Worm (Caenorhabditis elegans) whole organism, mixed stage, embryonic: ENCODE results near the gene C52E4.7.
A peak's percentile ranks its signal among the peaks of the same experiment; 100 is the strongest.
"Not testable (repeated sequence)": the region's sequence is repeated elsewhere in the genome, so short reads cannot be mapped to it uniquely, and the experiment has no call there.

ENCODE experiments used
- M03D4.4 ChIP-seq: sonication (generic microtip); optimal IDR thresholded peaks from 2 replicates; lab custom pipeline; 2017; ENCODE audit warnings: mild to moderate bottlenecking, missing genetic modification characterization, missing compliant biosample characterization
- bed-3 ChIP-seq: fragments of 200-800 bp; sonication (Bioruptor generic); optimal IDR thresholded peaks from 3 replicates; lab custom pipeline; 2018; ENCODE audit warnings: mild to moderate bottlenecking, missing genetic modification characterization, moderate library complexity, missing compliant biosample characterization
- blmp-1 ChIP-seq: fragments of 150-350 bp; optimal IDR thresholded peaks from 2 replicates; lab custom pipeline; 2014; ENCODE audit warnings: missing biosample characterization, missing genetic modification characterization
- ceh-39 ChIP-seq: fragments of 150-350 bp; optimal IDR thresholded peaks from 2 replicates; lab custom pipeline; 2014; ENCODE audit warnings: missing biosample characterization, missing genetic modification characterization
- ceh-43 ChIP-seq: fragments of 200-800 bp; sonication (Bioruptor generic); optimal IDR thresholded peaks from 2 replicates; lab custom pipeline; 2018; ENCODE audit warnings: mild to moderate bottlenecking, missing genetic modification characterization, moderate library complexity, missing compliant biosample characterization
- ceh-83 ChIP-seq: fragments of 200-800 bp; sonication (Bioruptor generic); optimal IDR thresholded peaks from 2 replicates; lab custom pipeline; 2018; ENCODE audit warnings: mild to moderate bottlenecking, missing genetic modification characterization, missing compliant biosample characterization
- ces-1 ChIP-seq: fragments of 150-350 bp; optimal IDR thresholded peaks from 2 replicates; lab custom pipeline; 2014; ENCODE audit warnings: missing biosample characterization, missing genetic modification reagents, missing genetic modification characterization
- cnd-1 ChIP-seq: fragments of 200-800 bp; sonication (Bioruptor generic); optimal IDR thresholded peaks from 2 replicates; lab custom pipeline; 2018; ENCODE audit warnings: mild to moderate bottlenecking, missing genetic modification characterization, missing compliant biosample characterization
- drap-1 ChIP-seq: fragments of 200-800 bp; sonication (Bioruptor generic); optimal IDR thresholded peaks from 3 replicates; lab custom pipeline; 2018; ENCODE audit warnings: mild to moderate bottlenecking, missing genetic modification characterization, missing compliant biosample characterization
- elt-1 ChIP-seq: sonication (generic microtip); optimal IDR thresholded peaks from 2 replicates; lab custom pipeline; 2017; ENCODE audit warnings: missing genetic modification characterization, mild to moderate bottlenecking, missing compliant biosample characterization, antibody characterized with exemption, moderate library complexity, borderline replicate concordance; ENCODE audit not compliant: insufficient read depth
- elt-3 ChIP-seq: fragments of 150-350 bp; optimal IDR thresholded peaks from 2 replicates; lab custom pipeline; 2014; ENCODE audit warnings: missing biosample characterization, missing genetic modification characterization
- flh-1 ChIP-seq: fragments of 200-800 bp; sonication (Bioruptor generic); optimal IDR thresholded peaks from 2 replicates; lab custom pipeline; 2018; ENCODE audit warnings: mild to moderate bottlenecking, missing genetic modification characterization, moderate library complexity, missing compliant biosample characterization
- ham-2 ChIP-seq: fragments of 200-800 bp; sonication (Bioruptor generic); optimal IDR thresholded peaks from 2 replicates; lab custom pipeline; 2018; ENCODE audit warnings: mild to moderate bottlenecking, missing genetic modification characterization, missing compliant biosample characterization
- lin-13 ChIP-seq: fragments of 150-350 bp; optimal IDR thresholded peaks from 2 replicates; lab custom pipeline; 2014; ENCODE audit warnings: missing biosample characterization, missing genetic modification characterization
- lin-32 ChIP-seq: fragments of 200-800 bp; sonication (Bioruptor generic); optimal IDR thresholded peaks from 2 replicates; lab custom pipeline; 2018; ENCODE audit warnings: mild to moderate bottlenecking, missing genetic modification characterization, missing compliant biosample characterization
- lsy-2 ChIP-seq: fragments of 150-350 bp; optimal IDR thresholded peaks from 2 replicates; lab custom pipeline; 2014; ENCODE audit warnings: missing biosample characterization, missing genetic modification characterization
- mab-5 ChIP-seq: fragments of 150-350 bp; optimal IDR thresholded peaks from 2 replicates; lab custom pipeline; 2014; ENCODE audit warnings: missing biosample characterization, missing genetic modification characterization
- mep-1 ChIP-seq: fragments of 150-350 bp; optimal IDR thresholded peaks from 2 replicates; lab custom pipeline; 2017; ENCODE audit warnings: missing biosample characterization, missing genetic modification reagents, missing genetic modification characterization, inconsistent platforms
- mls-2 ChIP-seq: sonication (generic microtip); optimal IDR thresholded peaks from 2 replicates; lab custom pipeline; 2016; ENCODE audit warnings: mild to moderate bottlenecking, missing genetic modification characterization, moderate library complexity, missing compliant biosample characterization
- nhr-2 ChIP-seq: fragments of 150-350 bp; optimal IDR thresholded peaks from 2 replicates; lab custom pipeline; 2014; ENCODE audit warnings: missing biosample characterization, missing genetic modification characterization
- nhr-28 ChIP-seq: fragments of 150-350 bp; optimal IDR thresholded peaks from 2 replicates; lab custom pipeline; 2014; ENCODE audit warnings: missing biosample characterization, missing genetic modification characterization
- pha-4 ChIP-seq: fragments of 150-350 bp; optimal IDR thresholded peaks from 2 replicates; lab custom pipeline; 2018; ENCODE audit warnings: missing biosample characterization, missing genetic modification reagents, missing genetic modification characterization
- sem-2 ChIP-seq: fragments of 200-800 bp; sonication (Bioruptor generic); optimal IDR thresholded peaks from 2 replicates; lab custom pipeline; 2018; ENCODE audit warnings: mild to moderate bottlenecking, missing genetic modification characterization, missing compliant biosample characterization
- sptf-1 ChIP-seq: sonication (generic microtip); optimal IDR thresholded peaks from 2 replicates; lab custom pipeline; 2017; ENCODE audit warnings: mild to moderate bottlenecking, missing genetic modification characterization, moderate library complexity, missing compliant biosample characterization
- tbx-8 ChIP-seq: fragments of 200-800 bp; sonication (Bioruptor generic); optimal IDR thresholded peaks from 2 replicates; lab custom pipeline; 2018; ENCODE audit warnings: mild to moderate bottlenecking, missing genetic modification characterization, moderate library complexity, missing compliant biosample characterization
- unc-39 ChIP-seq: fragments of 150-350 bp; optimal IDR thresholded peaks from 2 replicates; lab custom pipeline; 2014; ENCODE audit warnings: missing biosample characterization, missing genetic modification characterization
- unc-62 ChIP-seq: fragments of 150-350 bp; optimal IDR thresholded peaks from 2 replicates; lab custom pipeline; 2014; ENCODE audit warnings: missing biosample characterization, missing genetic modification reagents, missing genetic modification characterization
- zip-8 ChIP-seq: fragments of 150-350 bp; optimal IDR thresholded peaks from 2 replicates; lab custom pipeline; 2014; ENCODE audit warnings: missing biosample characterization, missing genetic modification characterization
- ztf-11 ChIP-seq: fragments of 150-350 bp; optimal IDR thresholded peaks from 2 replicates; lab custom pipeline; 2014; ENCODE audit warnings: missing biosample characterization, missing genetic modification characterization

C52E4.7 gene

DNA sequence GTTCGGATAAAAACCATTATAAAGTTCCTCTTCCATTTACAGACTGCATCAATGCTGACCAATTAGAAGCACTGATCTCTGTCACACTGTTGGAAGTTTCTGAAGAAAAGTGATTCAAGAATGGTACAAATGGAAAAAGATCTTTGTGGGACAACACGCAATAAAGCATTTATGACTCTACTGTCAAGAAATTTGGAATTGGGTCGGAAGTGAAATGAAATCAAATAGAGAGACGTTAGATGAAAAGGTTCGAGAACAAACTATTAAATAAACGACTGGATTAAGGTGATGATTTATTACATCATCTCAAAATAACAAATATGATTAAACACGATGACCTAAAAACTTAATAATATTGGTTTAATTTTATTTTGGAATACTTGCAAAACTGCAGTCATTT lies 12.4 kb downstream of the C52E4.7 start, which contains the start of gene F57F5.3:
F57F5.3 (minus strand) TSS at position 101 of the 400 bp plus-strand sequence.
- no peak for TF ChIP-seq unc-39
- no peak for TF ChIP-seq ztf-11 (tag; lab: Kevin White, UChicago)
- no peak for TF ChIP-seq unc-62 (GFP tag; lab: Kevin White, UChicago)
- TF ChIP-seq ceh-43 (GFP tag; lab: Kevin White, UChicago): no peak
- no peak for TF ChIP-seq tbx-8
- TF ChIP-seq sptf-1 (tag; lab: Kevin White, UChicago): no peak
- TF ChIP-seq mls-2 (tag; lab: Kevin White, UChicago): no peak
- TF ChIP-seq ceh-39 (tag; lab: Kevin White, UChicago): no peak
- no peak for TF ChIP-seq zip-8
- no peak for TF ChIP-seq lin-13 (tag; lab: Kevin White, UChicago)
- no peak for TF ChIP-seq cnd-1
- TF ChIP-seq pha-4 (tag; lab: Kevin White, UChicago): no peak
- no peak for TF ChIP-seq blmp-1 (tag; lab: Kevin White, UChicago)
- TF ChIP-seq mab-5 (tag; lab: Kevin White, UChicago): no peak
- TF ChIP-seq bed-3 (GFP tag; lab: Kevin White, UChicago): no peak
- TF ChIP-seq nhr-2 (tag; lab: Kevin White, UChicago): no peak
- TF ChIP-seq lsy-2: no peak
- TF ChIP-seq nhr-28: no peak
- no peak for TF ChIP-seq flh-1 (GFP tag; lab: Kevin White, UChicago)
- TF ChIP-seq lin-32 (GFP tag; lab: Kevin White, UChicago): no peak
- TF ChIP-seq, all 35 proteins: peak for 0

DNA sequence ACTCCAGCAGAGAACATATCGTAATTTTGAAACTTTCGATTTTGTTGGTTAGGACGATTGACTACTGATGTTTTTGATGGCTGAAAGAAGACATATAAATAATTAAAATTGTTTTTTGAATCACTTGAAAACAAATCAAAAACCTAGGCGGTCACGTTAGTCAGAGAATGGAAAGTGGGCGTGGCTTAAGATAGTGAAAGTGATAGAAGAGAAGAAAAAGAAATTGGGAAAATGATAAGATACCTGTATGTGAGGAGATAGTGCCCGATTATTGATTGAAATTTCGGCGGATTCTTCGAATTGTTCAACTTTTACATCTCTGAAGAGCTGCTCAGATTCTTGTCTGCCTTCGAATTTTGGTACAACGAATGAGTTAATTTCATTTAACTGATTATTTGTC lies 17.6 kb downstream of the C52E4.7 start:
- TF ChIP-seq nhr-2 (tag; lab: Kevin White, UChicago): no peak
- TF ChIP-seq lsy-2: no peak
- TF ChIP-seq sem-2 (GFP tag; lab: Kevin White, UChicago): no peak
- no peak for TF ChIP-seq ztf-11 (tag; lab: Kevin White, UChicago)
- peak; percentile 36 for TF ChIP-seq blmp-1 (tag; lab: Kevin White, UChicago)
- TF ChIP-seq unc-62 (GFP tag; lab: Kevin White, UChicago): no peak

DNA sequence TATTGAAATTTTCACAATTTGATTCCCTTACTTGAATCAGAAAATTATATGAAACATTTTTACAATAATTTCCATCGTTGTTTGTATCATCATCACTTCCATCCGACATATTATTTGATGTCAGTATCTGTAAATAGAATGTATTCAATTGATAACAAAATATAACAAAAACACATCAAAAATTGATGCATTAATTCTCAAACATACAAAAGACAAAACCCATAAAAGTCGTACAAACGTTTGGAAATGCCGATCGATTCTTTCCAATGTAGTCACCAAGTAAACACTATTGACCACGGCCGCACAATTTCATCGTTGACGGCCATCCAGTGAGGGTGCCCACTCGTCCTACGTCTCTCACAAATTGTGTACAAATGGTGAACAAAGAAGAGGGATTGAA lies 19.2 kb downstream of the C52E4.7 start, which contains the start of gene add-2:
add-2 (minus strand) TSS at position 109 of the 400 bp plus-strand sequence.
- TF ChIP-seq nhr-2 (tag; lab: Kevin White, UChicago): no peak
- no peak for TF ChIP-seq elt-3 (tag; lab: Kevin White, UChicago)

DNA sequence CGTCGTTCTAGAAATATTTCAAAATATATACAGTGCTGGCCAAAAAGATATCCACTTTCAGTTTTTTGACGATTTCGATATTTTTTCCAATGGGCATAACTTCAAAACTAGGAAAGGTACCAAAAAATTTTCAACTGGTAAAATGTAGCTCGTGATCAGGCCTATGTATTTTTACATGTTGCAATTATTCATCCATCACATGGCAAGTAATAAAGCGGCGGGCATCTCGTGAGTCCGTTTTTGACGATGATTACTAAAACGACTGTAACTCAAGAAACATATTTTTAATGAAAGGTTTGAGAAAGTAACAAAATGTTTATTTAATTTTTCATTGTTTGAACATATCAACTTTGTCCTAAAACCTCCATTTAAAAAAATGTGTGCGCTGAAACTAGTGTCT lies 25.9 kb downstream of the C52E4.7 start, which contains the start of gene F10C2.3:
F10C2.3 (plus strand) TSS at position 301 of the 400 bp plus-strand sequence.
- not testable (repeated sequence) for TF ChIP-seq ztf-11 (tag; lab: Kevin White, UChicago); cnd-1; sem-2 (GFP tag; lab: Kevin White, UChicago)

DNA sequence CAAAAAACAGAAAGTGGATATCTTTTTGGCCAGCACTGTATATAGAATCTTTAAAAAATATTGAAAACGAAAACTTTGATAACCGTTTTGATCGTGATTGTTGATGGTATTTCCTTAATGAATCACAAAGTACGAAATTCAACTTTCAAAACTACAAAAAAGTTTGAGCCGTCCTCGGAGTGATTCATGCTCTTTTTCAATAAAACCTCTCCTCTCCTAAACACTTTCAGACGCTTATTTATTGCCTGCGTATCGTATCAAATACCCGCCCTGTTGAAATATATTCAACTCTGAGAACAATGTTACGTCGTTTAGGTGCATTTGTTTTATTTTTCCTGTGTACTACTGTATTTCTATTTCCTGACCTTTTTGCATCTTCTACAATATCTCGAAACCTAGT lies 26.8 kb downstream of the C52E4.7 start:
- no peak for TF ChIP-seq flh-1 (GFP tag; lab: Kevin White, UChicago)
- no peak for TF ChIP-seq nhr-28
- no peak for TF ChIP-seq ceh-43 (GFP tag; lab: Kevin White, UChicago)
- no peak for TF ChIP-seq ham-2
- no peak for TF ChIP-seq elt-1
- no peak for TF ChIP-seq lsy-2
- TF ChIP-seq tbx-8: no peak
- TF ChIP-seq lin-32 (GFP tag; lab: Kevin White, UChicago): no peak
- no peak for TF ChIP-seq drap-1 (GFP tag; lab: Kevin White, UChicago)
- TF ChIP-seq unc-39: no peak
- no peak for TF ChIP-seq M03D4.4
- TF ChIP-seq sptf-1 (tag; lab: Kevin White, UChicago): no peak
- no peak for TF ChIP-seq cnd-1
- no peak for TF ChIP-seq mep-1 (tag; lab: Kevin White, UChicago)
- TF ChIP-seq blmp-1 (tag; lab: Kevin White, UChicago): no peak
- TF ChIP-seq ceh-39 (tag; lab: Kevin White, UChicago): no peak
- no peak for TF ChIP-seq ztf-11 (tag; lab: Kevin White, UChicago)
- TF ChIP-seq pha-4 (tag; lab: Kevin White, UChicago): no peak
- no peak for TF ChIP-seq ceh-83 (GFP tag; lab: Kevin White, UChicago)
- TF ChIP-seq, all 35 proteins: peak for 0

DNA sequence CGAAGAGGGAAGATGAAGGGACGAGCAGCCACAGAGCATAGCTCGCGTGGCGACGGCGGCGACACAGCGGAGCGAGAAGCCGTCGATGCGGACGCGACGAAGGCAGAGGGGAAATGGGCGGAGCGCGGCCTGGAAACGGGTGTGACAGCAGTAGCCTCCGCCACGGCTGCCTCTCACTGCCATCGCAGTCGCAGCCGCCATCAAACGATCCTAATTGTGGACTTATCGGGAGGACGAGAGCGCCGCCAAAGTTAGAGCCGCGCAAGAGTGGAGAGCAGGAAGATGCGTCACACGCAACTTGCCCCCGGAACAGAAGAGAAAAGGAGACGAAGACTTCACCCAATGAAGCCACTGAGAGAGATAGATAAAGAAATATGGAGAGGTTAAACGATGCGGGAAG lies 30.2 kb downstream of the C52E4.7 start:
- TF ChIP-seq ces-1 (GFP tag; lab: Kevin White, UChicago): peak; percentile 38
- peak; percentile 10 for TF ChIP-seq mls-2 (tag; lab: Kevin White, UChicago)
- no peak for TF ChIP-seq nhr-28
- TF ChIP-seq sptf-1 (tag; lab: Kevin White, UChicago): peak; percentile 63
- TF ChIP-seq, all 35 proteins: peak for 3
